Worm (Caenorhabditis elegans) whole organism, early embryonic: ENCODE results near the gene W09D6.4.

Experiments used
- F13C5.2 ChIP-seq: sonication (generic microtip); optimal IDR thresholded peaks from 2 replicates; lab custom pipeline; 2017; ENCODE audit warnings: mild to moderate bottlenecking, missing genetic modification characterization, inconsistent platforms, missing compliant biosample characterization
- ama-1 ChIP-seq: fragments of 150-350 bp; optimal IDR thresholded peaks from 2 replicates; lab custom pipeline; 2014
- ceh-36 ChIP-seq: sonication (generic microtip); optimal IDR thresholded peaks from 2 replicates; lab custom pipeline; 2016; ENCODE audit warnings: missing genetic modification characterization, inconsistent platforms, missing compliant biosample characterization
- flt-1 ChIP-seq: fragments of 200-800 bp; sonication (Bioruptor generic); IDR thresholded peaks from 2 replicates; pipeline ENCODE4 v1.3.6; 2022; ENCODE audit warnings: missing genetic modification characterization, missing compliant biosample characterization
- pes-1 ChIP-seq: fragments of 200-800 bp; sonication (Bioruptor generic); IDR thresholded peaks from 2 replicates; pipeline ENCODE4 v1.3.6; 2022; ENCODE audit warnings: missing genetic modification reagents, missing genetic modification characterization, missing compliant biosample characterization
- sea-1 ChIP-seq: fragments of 200-800 bp; sonication (Bioruptor generic); conservative IDR thresholded peaks from 2 replicates; pipeline ENCODE4 v1.3.6; 2022; ENCODE audit warnings: missing genetic modification characterization, missing compliant biosample characterization
- tbx-11 ChIP-seq: fragments of 200-800 bp; sonication (Bioruptor generic); IDR thresholded peaks from 2 replicates; pipeline ENCODE4 v1.3.6; 2022; ENCODE audit warnings: missing genetic modification characterization, missing compliant biosample characterization
- tbx-37 ChIP-seq: fragments of 200-800 bp; sonication (Bioruptor generic); conservative IDR thresholded peaks from 2 replicates; pipeline ENCODE4 v1.3.6; 2022; ENCODE audit warnings: missing genetic modification reagents, missing genetic modification characterization, missing compliant biosample characterization
- tra-4 ChIP-seq: sonication (generic microtip); optimal IDR thresholded peaks from 2 replicates; lab custom pipeline; 2017; ENCODE audit warnings: missing genetic modification characterization, missing compliant biosample characterization

DNA sequence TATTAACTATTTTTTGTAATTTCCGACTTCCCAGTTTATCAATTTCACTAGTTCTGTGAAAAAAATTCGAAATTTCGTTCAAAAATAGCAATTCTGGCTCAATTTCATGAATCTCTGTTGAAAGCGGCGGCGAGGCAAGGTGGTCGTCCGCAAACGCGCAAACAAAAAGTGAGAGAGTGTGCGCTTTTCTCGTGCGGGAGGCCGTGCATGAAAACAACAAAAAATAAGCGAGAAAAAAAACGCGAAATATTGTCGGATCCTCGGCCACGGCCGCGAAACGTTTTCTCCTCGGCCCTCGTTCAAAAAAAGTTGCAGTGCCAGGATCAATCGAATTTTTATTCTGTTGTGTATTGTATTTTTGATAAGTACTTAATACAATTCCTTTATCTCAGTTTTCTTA lies 33.2 kb downstream of the W09D6.4 start:
- no peak for TF ChIP-seq ama-1
- TF ChIP-seq F13C5.2 (tag; lab: Kevin White, UChicago): no peak
- TF ChIP-seq tra-4 (tag; lab: Kevin White, UChicago): no peak
- no peak for TF ChIP-seq ceh-36
- TF ChIP-seq flt-1: no peak
- peak; percentile 50; the same call in 1 of the 2 replicates for TF ChIP-seq pes-1 (GFP tag; lab: Robert Waterston, UW)
- no peak for TF ChIP-seq tbx-11 (GFP tag; lab: Robert Waterston, UW)
- no peak for TF ChIP-seq tbx-37 (GFP tag; lab: Robert Waterston, UW)
- TF ChIP-seq sea-1 (GFP tag; lab: Robert Waterston, UW): no peak
